Fruit fly (Drosophila melanogaster): Measurements from ENCODE around the gene Ir10a.

DNA sequence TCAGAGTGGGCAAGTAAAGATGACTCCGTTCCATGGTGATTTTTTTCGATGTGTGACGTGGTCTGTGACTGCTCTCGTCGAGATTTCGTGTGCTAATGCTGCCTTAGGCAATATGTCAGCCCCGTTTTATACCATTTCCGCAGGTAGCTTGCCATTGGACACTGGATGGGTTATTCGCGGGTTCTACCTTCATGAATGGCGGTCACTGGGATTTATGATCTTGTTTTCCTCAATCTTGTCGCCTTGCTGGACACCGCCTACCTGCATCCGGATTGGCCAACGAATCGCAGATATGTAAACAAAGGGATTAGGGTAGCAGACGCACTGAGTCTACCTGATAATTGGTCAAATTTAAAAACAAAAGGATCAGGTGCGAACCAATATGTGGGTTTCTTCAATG lies 11.2 kb upstream of the Ir10a start, which contains the start of gene sisA:
- TF ChIP-seq CTCF (optimal IDR thresholded peaks at IDR 0.05), result no peak
- no peak for TF ChIP-seq CG8478 (optimal IDR thresholded peaks at IDR 0.05)

Measured in S2 (cell line).